Worm (Caenorhabditis elegans): ENCODE results near the gene C06C6.9.

DNA sequence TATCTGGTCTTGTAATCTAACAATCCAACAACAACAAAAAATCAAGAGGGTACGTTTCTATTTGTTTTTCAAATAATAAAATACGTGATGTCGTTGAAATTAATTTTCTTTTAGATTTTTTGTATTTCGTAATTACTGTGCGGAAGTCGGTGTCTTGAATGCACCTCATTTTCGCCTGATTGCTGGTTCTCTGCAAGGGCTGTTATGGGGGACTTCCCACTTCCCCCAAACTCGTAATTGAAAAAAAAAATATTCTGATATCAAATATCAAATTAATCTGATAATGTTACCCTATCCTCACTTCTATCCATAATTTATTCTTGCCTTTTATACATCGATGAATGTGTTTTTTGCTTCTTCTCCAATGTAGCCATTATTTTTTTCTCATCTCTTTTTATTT is 8.5 kb downstream of the C06C6.9 start, which contains the start of gene F36G9.15:
- TF ChIP-seq T22C8.4 (GFP tag; IDR thresholded peaks at IDR 0.05) (no peak), ztf-23 (GFP tag; IDR thresholded peaks at IDR 0.05) (no peak), ref-1 (GFP tag; conservative IDR thresholded peaks at IDR 0.05) (no peak), tab-1 (GFP tag; IDR thresholded peaks at IDR 0.05) (no peak)
